Worm (Caenorhabditis elegans) whole organism, young adult: ENCODE results near the gene F25B5.3.

Experiments
- F10E7.11 ChIP-seq: sonication (generic microtip); optimal IDR thresholded peaks from 2 replicates; lab custom pipeline; 2017; ENCODE audit warnings: mild to moderate bottlenecking, missing genetic modification characterization, moderate library complexity, missing compliant biosample characterization
- F55B11.4 ChIP-seq: sonication (generic microtip); optimal IDR thresholded peaks from 2 replicates; lab custom pipeline; 2016; ENCODE audit warnings: missing compliant biosample characterization, missing genetic modification characterization, borderline replicate concordance; ENCODE audit not compliant: insufficient read depth
- dpl-1 ChIP-seq: fragments of 150-350 bp; optimal IDR thresholded peaks from 2 replicates; lab custom pipeline; 2014; ENCODE audit warnings: missing biosample characterization, missing genetic modification reagents, missing genetic modification characterization
- egl-44 ChIP-seq: fragments of 200-800 bp; sonication (Bioruptor generic); IDR thresholded peaks from 2 replicates; pipeline ENCODE4 v1.3.6; 2022; ENCODE audit warnings: missing genetic modification reagents, missing genetic modification characterization, missing compliant biosample characterization
- hsf-1 ChIP-seq: fragments of 200-800 bp; sonication (Bioruptor generic); IDR thresholded peaks from 2 replicates; pipeline ENCODE4 v1.3.6; 2022; ENCODE audit warnings: missing genetic modification reagents, missing genetic modification characterization, missing compliant biosample characterization
- madf-3 ChIP-seq: fragments of 200-800 bp; sonication (Bioruptor generic); IDR thresholded peaks from 2 replicates; pipeline ENCODE4 v1.3.6; 2022; ENCODE audit warnings: missing genetic modification reagents, missing genetic modification characterization, missing compliant biosample characterization
- madf-6 ChIP-seq: fragments of 200-800 bp; sonication (Bioruptor generic); IDR thresholded peaks from 2 replicates; pipeline ENCODE4 v1.3.6; 2022; ENCODE audit warnings: missing genetic modification reagents, missing genetic modification characterization, missing compliant biosample characterization
- nhr-90 ChIP-seq: sonication (generic microtip); optimal IDR thresholded peaks from 2 replicates; lab custom pipeline; 2016; ENCODE audit warnings: missing genotype, mild to moderate bottlenecking, missing genetic modification characterization, missing compliant biosample characterization
- pha-4 ChIP-seq: fragments of 150-350 bp; sonication (generic microtip); optimal IDR thresholded peaks from 2 replicates; lab custom pipeline; 2014; ENCODE audit warnings: missing biosample characterization, missing genetic modification reagents, missing genetic modification characterization
- xnd-1 ChIP-seq: sonication (generic microtip); optimal IDR thresholded peaks from 2 replicates; lab custom pipeline; 2016; ENCODE audit warnings: missing genotype, missing genetic modification reagents, missing genetic modification characterization, missing compliant biosample characterization
- zfh-2 ChIP-seq: fragments of 200-800 bp; sonication (Bioruptor generic); conservative IDR thresholded peaks from 2 replicates; pipeline ENCODE4 v1.3.6; 2022; ENCODE audit warnings: missing genetic modification reagents, missing genetic modification characterization, missing compliant biosample characterization

- TF ChIP-seq egl-44 (peak; percentile 66), xnd-1 (no peak), zfh-2 (GFP tag; lab: Robert Waterston, UW) (no peak), madf-3 (peak; percentile 85), pha-4 (peak; percentile 60), hsf-1 (GFP tag; lab: Robert Waterston, UW) (peak; percentile 77), dpl-1 (GFP tag; lab: Kevin White, UChicago) (no peak), nhr-90 (tag; lab: Kevin White, UChicago) (peak; percentile 65), madf-6 (GFP tag; lab: Robert Waterston, UW) (peak; percentile 71), F10E7.11 (tag; lab: Kevin White, UChicago) (no peak), F55B11.4 (tag; lab: Kevin White, UChicago) (no peak)
Observed at ce11 chrIII:5943368-5944180, 5.1 kb upstream of the F25B5.3 start.
